Worm (Caenorhabditis elegans) whole organism, midembryonic: ENCODE results near the gene lgl-1.

Source experiments
- flt-1 ChIP-seq: fragments of 200-800 bp; sonication (Bioruptor generic); IDR thresholded peaks from 2 replicates; pipeline ENCODE4 v1.3.6; 2022; ENCODE audit warnings: missing genetic modification characterization, missing compliant biosample characterization
- klf-2 ChIP-seq: fragments of 200-800 bp; sonication (Bioruptor generic); conservative IDR thresholded peaks from 2 replicates; pipeline ENCODE4 v1.3.6; 2022; ENCODE audit warnings: missing genetic modification reagents, missing genetic modification characterization, missing compliant biosample characterization
- tab-1 ChIP-seq: fragments of 200-800 bp; sonication (Bioruptor generic); IDR thresholded peaks from 2 replicates; pipeline ENCODE4 v1.3.6; 2022; ENCODE audit warnings: missing genetic modification characterization, missing compliant biosample characterization
- ztf-23 ChIP-seq: fragments of 200-800 bp; sonication (Bioruptor generic); IDR thresholded peaks from 2 replicates; pipeline ENCODE4 v1.3.6; 2022; ENCODE audit warnings: missing genetic modification reagents, missing genetic modification characterization, missing compliant biosample characterization

DNA sequence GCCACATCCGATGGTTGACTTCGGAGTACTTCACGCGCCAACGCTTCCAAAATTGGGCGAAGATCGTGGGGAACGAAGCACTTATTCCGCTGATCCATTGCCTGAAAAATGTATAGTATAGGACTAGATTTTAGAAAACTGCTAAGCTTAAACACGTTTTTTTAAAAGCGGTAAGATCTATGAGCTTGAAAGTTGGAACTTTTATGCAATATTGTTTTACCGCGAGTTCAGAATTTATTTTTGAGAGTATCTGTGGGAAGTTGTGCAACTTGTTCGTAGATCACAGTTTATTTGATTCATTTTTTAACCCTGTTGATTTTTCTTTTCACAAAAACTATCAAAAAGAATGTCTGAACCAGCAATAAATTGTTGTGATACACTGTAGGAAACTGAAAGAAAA is 29.5 kb downstream of the lgl-1 start, which contains the start of gene F39H12.3:
- TF ChIP-seq ztf-23 (GFP tag; lab: Robert Waterston, UW), result no peak
- TF ChIP-seq flt-1 (GFP tag; lab: Robert Waterston, UW), result no peak
- no peak for TF ChIP-seq tab-1
- TF ChIP-seq klf-2 (GFP tag; lab: Robert Waterston, UW), result no peak
